Worm (Caenorhabditis elegans) whole organism, early embryonic: Measurements from ENCODE around the gene srw-86.

Experiments
- B0310.2 ChIP-seq: sonication (generic microtip); optimal IDR thresholded peaks from 2 replicates; lab custom pipeline; 2016; ENCODE audit warnings: mild to moderate bottlenecking, missing genetic modification characterization, missing compliant biosample characterization
- F13C5.2 ChIP-seq: sonication (generic microtip); optimal IDR thresholded peaks from 2 replicates; lab custom pipeline; 2017; ENCODE audit warnings: mild to moderate bottlenecking, missing genetic modification characterization, inconsistent platforms, missing compliant biosample characterization
- aly-1 ChIP-seq: sonication (generic microtip); optimal IDR thresholded peaks from 2 replicates; lab custom pipeline; 2016; ENCODE audit warnings: missing genetic modification characterization, missing compliant biosample characterization
- ama-1 ChIP-seq: fragments of 150-350 bp; optimal IDR thresholded peaks from 2 replicates; lab custom pipeline; 2014
- ceh-13 ChIP-seq: fragments of 200-800 bp; sonication (Bioruptor generic); optimal IDR thresholded peaks from 2 replicates; lab custom pipeline; 2018; ENCODE audit warnings: mild to moderate bottlenecking, missing genetic modification characterization, missing compliant biosample characterization
- ets-7 ChIP-seq: sonication (generic microtip); optimal IDR thresholded peaks from 2 replicates; lab custom pipeline; 2016; ENCODE audit warnings: missing genotype, missing genetic modification characterization, missing compliant biosample characterization
- flt-1 ChIP-seq: fragments of 200-800 bp; sonication (Bioruptor generic); IDR thresholded peaks from 2 replicates; pipeline ENCODE4 v1.3.6; 2022; ENCODE audit warnings: missing genetic modification characterization, missing compliant biosample characterization
- hmbx-1 ChIP-seq: sonication (generic microtip); optimal IDR thresholded peaks from 2 replicates; lab custom pipeline; 2016; ENCODE audit warnings: mild to moderate bottlenecking, missing genetic modification characterization, missing compliant biosample characterization
- hmg-4 ChIP-seq: fragments of 200-800 bp; sonication (Bioruptor generic); optimal IDR thresholded peaks from 2 replicates; lab custom pipeline; 2018; ENCODE audit warnings: mild to moderate bottlenecking, missing genetic modification characterization, missing compliant biosample characterization
- hnd-1 ChIP-seq: sonication (generic microtip); optimal IDR thresholded peaks from 2 replicates; lab custom pipeline; 2016; ENCODE audit warnings: missing genetic modification characterization, missing compliant biosample characterization
- sea-1 ChIP-seq: fragments of 200-800 bp; sonication (Bioruptor generic); conservative IDR thresholded peaks from 2 replicates; pipeline ENCODE4 v1.3.6; 2022; ENCODE audit warnings: missing genetic modification characterization, missing compliant biosample characterization
- tbx-37 ChIP-seq: fragments of 200-800 bp; sonication (Bioruptor generic); conservative IDR thresholded peaks from 2 replicates; pipeline ENCODE4 v1.3.6; 2022; ENCODE audit warnings: missing genetic modification reagents, missing genetic modification characterization, missing compliant biosample characterization
- tra-4 ChIP-seq: sonication (generic microtip); optimal IDR thresholded peaks from 2 replicates; lab custom pipeline; 2017; ENCODE audit warnings: missing genetic modification characterization, missing compliant biosample characterization

- TF ChIP-seq F13C5.2 (tag; lab: Kevin White, UChicago) (no peak), tbx-37 (GFP tag; lab: Robert Waterston, UW) (no peak), ama-1 (lab: Kevin White, UChicago) (no peak), tra-4 (tag; lab: Kevin White, UChicago) (no peak), hmbx-1 (tag; lab: Kevin White, UChicago) (no peak), sea-1 (no peak), B0310.2 (tag; lab: Kevin White, UChicago) (no peak), ets-7 (tag; lab: Kevin White, UChicago) (no peak), hmg-4 (GFP tag; lab: Kevin White, UChicago) (no peak), aly-1 (no peak), ceh-13 (GFP tag; lab: Kevin White, UChicago) (no peak), flt-1 (no peak), hnd-1 (tag; lab: Kevin White, UChicago) (no peak)
Measured at ce11 chrV:19433806-19434437, 33.4 kb upstream of the srw-86 start, which contains the start of gene C25F9.16.
